Worm (Caenorhabditis elegans) whole organism, early embryonic: ENCODE data around the gene C32D5.14.

Source experiments
- B0310.2 ChIP-seq: sonication (generic microtip); optimal IDR thresholded peaks from 2 replicates; lab custom pipeline; 2016; ENCODE audit warnings: mild to moderate bottlenecking, missing genetic modification characterization, missing compliant biosample characterization
- F13C5.2 ChIP-seq: sonication (generic microtip); optimal IDR thresholded peaks from 2 replicates; lab custom pipeline; 2017; ENCODE audit warnings: mild to moderate bottlenecking, missing genetic modification characterization, inconsistent platforms, missing compliant biosample characterization
- aly-1 ChIP-seq: sonication (generic microtip); optimal IDR thresholded peaks from 2 replicates; lab custom pipeline; 2016; ENCODE audit warnings: missing genetic modification characterization, missing compliant biosample characterization
- ama-1 ChIP-seq: fragments of 150-350 bp; optimal IDR thresholded peaks from 2 replicates; lab custom pipeline; 2014
- ceh-13 ChIP-seq: fragments of 200-800 bp; sonication (Bioruptor generic); optimal IDR thresholded peaks from 2 replicates; lab custom pipeline; 2018; ENCODE audit warnings: mild to moderate bottlenecking, missing genetic modification characterization, missing compliant biosample characterization
- ceh-36 ChIP-seq: sonication (generic microtip); optimal IDR thresholded peaks from 2 replicates; lab custom pipeline; 2016; ENCODE audit warnings: missing genetic modification characterization, inconsistent platforms, missing compliant biosample characterization
- ets-7 ChIP-seq: sonication (generic microtip); optimal IDR thresholded peaks from 2 replicates; lab custom pipeline; 2016; ENCODE audit warnings: missing genotype, missing genetic modification characterization, missing compliant biosample characterization
- flt-1 ChIP-seq: fragments of 200-800 bp; sonication (Bioruptor generic); IDR thresholded peaks from 2 replicates; pipeline ENCODE4 v1.3.6; 2022; ENCODE audit warnings: missing genetic modification characterization, missing compliant biosample characterization
- hmbx-1 ChIP-seq: sonication (generic microtip); optimal IDR thresholded peaks from 2 replicates; lab custom pipeline; 2016; ENCODE audit warnings: mild to moderate bottlenecking, missing genetic modification characterization, missing compliant biosample characterization
- hmg-4 ChIP-seq: fragments of 200-800 bp; sonication (Bioruptor generic); optimal IDR thresholded peaks from 2 replicates; lab custom pipeline; 2018; ENCODE audit warnings: mild to moderate bottlenecking, missing genetic modification characterization, missing compliant biosample characterization
- hnd-1 ChIP-seq: sonication (generic microtip); optimal IDR thresholded peaks from 2 replicates; lab custom pipeline; 2016; ENCODE audit warnings: missing genetic modification characterization, missing compliant biosample characterization
- pes-1 ChIP-seq: fragments of 200-800 bp; sonication (Bioruptor generic); IDR thresholded peaks from 2 replicates; pipeline ENCODE4 v1.3.6; 2022; ENCODE audit warnings: missing genetic modification reagents, missing genetic modification characterization, missing compliant biosample characterization
- scrt-1 ChIP-seq: fragments of 200-800 bp; sonication (Bioruptor generic); IDR thresholded peaks from 2 replicates; pipeline ENCODE4 v1.3.6; 2022; ENCODE audit warnings: missing genetic modification characterization, missing compliant biosample characterization
- sea-1 ChIP-seq: fragments of 200-800 bp; sonication (Bioruptor generic); conservative IDR thresholded peaks from 2 replicates; pipeline ENCODE4 v1.3.6; 2022; ENCODE audit warnings: missing genetic modification characterization, missing compliant biosample characterization
- tbx-11 ChIP-seq: fragments of 200-800 bp; sonication (Bioruptor generic); IDR thresholded peaks from 2 replicates; pipeline ENCODE4 v1.3.6; 2022; ENCODE audit warnings: missing genetic modification characterization, missing compliant biosample characterization
- tbx-37 ChIP-seq: fragments of 200-800 bp; sonication (Bioruptor generic); conservative IDR thresholded peaks from 2 replicates; pipeline ENCODE4 v1.3.6; 2022; ENCODE audit warnings: missing genetic modification reagents, missing genetic modification characterization, missing compliant biosample characterization
- tra-4 ChIP-seq: sonication (generic microtip); optimal IDR thresholded peaks from 2 replicates; lab custom pipeline; 2017; ENCODE audit warnings: missing genetic modification characterization, missing compliant biosample characterization

The C32D5.14 gene

ce11 chrII:6346551-6347079, 11.3 kb downstream of the C32D5.14 start:
- TF ChIP-seq ceh-13 (no peak), ama-1 (lab: Kevin White, UChicago) (no peak), ceh-36 (peak; percentile 19), hmg-4 (GFP tag; lab: Kevin White, UChicago) (no peak), hmbx-1 (tag; lab: Kevin White, UChicago) (peak; percentile 18)

- TF ChIP-seq sea-1 (GFP tag; lab: Robert Waterston, UW) (0 out of 2 replicates have a peak, but pooled peaks have one; percentile 48), hmbx-1 (tag; lab: Kevin White, UChicago) (no peak), ama-1 (lab: Kevin White, UChicago) (peak; percentile 23), tbx-11 (GFP tag; lab: Robert Waterston, UW) (no peak), B0310.2 (tag; lab: Kevin White, UChicago) (no peak), ceh-36 (no peak), ets-7 (tag; lab: Kevin White, UChicago) (no peak), tra-4 (tag; lab: Kevin White, UChicago) (no peak), hmg-4 (GFP tag; lab: Kevin White, UChicago) (no peak), F13C5.2 (tag; lab: Kevin White, UChicago) (peak; percentile 20), ceh-13 (no peak)
These were observed 12.2 kb downstream of the C32D5.14 start, which contains the start of gene lgg-1 for ce11 chrII:6347341-6348118. Gene lgg-1, minus strand, starts transcription at chrII:6347719.

DNA sequence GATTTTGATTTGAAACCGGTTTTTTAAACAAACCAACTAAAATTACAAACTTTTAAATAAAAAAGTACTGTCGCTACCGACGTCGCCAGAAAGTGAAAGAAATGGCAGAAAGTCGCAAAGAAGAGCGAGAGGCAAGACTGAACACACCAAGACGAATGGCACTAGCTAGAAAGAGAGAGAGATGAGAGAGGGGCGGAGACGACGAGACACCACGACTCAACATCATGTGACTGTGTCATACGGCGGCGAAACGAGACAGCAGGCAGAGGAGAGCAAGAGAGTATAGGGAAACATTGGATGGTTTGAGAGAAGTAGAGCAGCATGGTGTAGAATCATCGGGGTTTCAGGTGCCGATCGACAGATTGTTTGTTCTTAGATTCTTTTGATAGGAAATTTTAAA, 13.1 kb downstream of the C32D5.14 start:
- peak; percentile 34 for TF ChIP-seq hmg-4 (GFP tag; lab: Kevin White, UChicago)
- no peak for TF ChIP-seq tbx-37
- TF ChIP-seq flt-1 (GFP tag; lab: Robert Waterston, UW) = 0 out of 2 replicates have a peak, but pooled peaks have one; percentile 51
- TF ChIP-seq aly-1 (tag; lab: Kevin White, UChicago) = peak; percentile 9
- peak; percentile 35 for TF ChIP-seq ceh-36
- no peak for TF ChIP-seq tbx-11 (GFP tag; lab: Robert Waterston, UW)
- TF ChIP-seq pes-1 = 0 out of 2 replicates have a peak, but pooled peaks have one; percentile 8
- peak; percentile 6 for TF ChIP-seq hnd-1 (tag; lab: Kevin White, UChicago)

DNA sequence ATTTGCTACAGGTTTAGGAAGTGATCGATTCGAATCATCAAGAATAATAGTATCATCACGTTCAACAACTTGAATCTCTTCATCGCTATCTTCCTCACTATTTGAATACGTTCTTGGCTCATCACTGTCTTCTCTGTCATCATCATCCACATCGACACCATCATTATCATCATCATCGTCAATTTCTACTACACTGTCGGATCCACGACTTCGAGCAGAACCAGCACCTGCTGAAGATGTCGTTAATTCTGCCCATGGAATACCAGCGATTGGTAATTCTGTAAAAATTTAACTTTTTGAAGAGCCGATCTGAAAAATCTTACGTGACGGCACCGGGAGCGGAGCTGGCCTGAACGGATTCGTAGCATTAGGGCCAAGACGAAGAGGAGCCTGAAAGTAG, 14.7 kb downstream of the C32D5.14 start:
- no peak for TF ChIP-seq tra-4 (tag; lab: Kevin White, UChicago)

ce11 chrII:6351887-6352286, 16.6 kb downstream of the C32D5.14 start, which contains the start of gene C32D5.10:
Gene C32D5.10, minus strand, starts transcription at chrII:6351987.
- TF ChIP-seq hnd-1 (tag; lab: Kevin White, UChicago) (no peak), F13C5.2 (tag; lab: Kevin White, UChicago) (no peak), tra-4 (tag; lab: Kevin White, UChicago) (no peak), flt-1 (GFP tag; lab: Robert Waterston, UW) (no peak), tbx-11 (GFP tag; lab: Robert Waterston, UW) (no peak), ceh-36 (no peak), hmg-4 (GFP tag; lab: Kevin White, UChicago) (no peak), ceh-13 (no peak), B0310.2 (tag; lab: Kevin White, UChicago) (no peak), ama-1 (lab: Kevin White, UChicago) (no peak)

- TF ChIP-seq hnd-1 (tag; lab: Kevin White, UChicago) (no peak), hmg-4 (GFP tag; lab: Kevin White, UChicago) (peak; percentile 28), scrt-1 (GFP tag; lab: Robert Waterston, UW) (0 out of 2 replicates have a peak, but pooled peaks have one; percentile 11), flt-1 (GFP tag; lab: Robert Waterston, UW) (no peak)
These were observed 20.4 kb downstream of the C32D5.14 start, which contains the start of gene C32D5.11 for ce11 chrII:6355396-6356346. Gene C32D5.11, minus strand, starts transcription at chrII:6355446.

- TF ChIP-seq tbx-11 (GFP tag; lab: Robert Waterston, UW) = no peak
- no peak for TF ChIP-seq ceh-36
- no peak for TF ChIP-seq scrt-1 (GFP tag; lab: Robert Waterston, UW)
- no peak for TF ChIP-seq ceh-13
- TF ChIP-seq ets-7 (tag; lab: Kevin White, UChicago) = no peak
- no peak for TF ChIP-seq pes-1
- TF ChIP-seq hnd-1 (tag; lab: Kevin White, UChicago) = no peak
- TF ChIP-seq sea-1 (GFP tag; lab: Robert Waterston, UW) = no peak
- TF ChIP-seq tra-4 (tag; lab: Kevin White, UChicago) = no peak
- TF ChIP-seq B0310.2 (tag; lab: Kevin White, UChicago) = no peak
- TF ChIP-seq hmbx-1 (tag; lab: Kevin White, UChicago) = no peak
- no peak for TF ChIP-seq F13C5.2 (tag; lab: Kevin White, UChicago)
- no peak for TF ChIP-seq tbx-37
- TF ChIP-seq aly-1 (tag; lab: Kevin White, UChicago) = no peak
These were observed 22.9 kb downstream of the C32D5.14 start for ce11 chrII:6358232-6358631.
